Worm (Caenorhabditis elegans): ENCODE results near the gene C04G6.13.

C04G6.13 gene

ce11 chrII:5055129-5055666 is 38.8 kb upstream of the C04G6.13 start, which contains the start of the genes ify-1 and rpl-22 (continued):
- TF ChIP-seq mab-9 (GFP tag; IDR thresholded peaks at IDR 0.05) (peak; percentile 53; the same call in 1 of the 2 replicates), lin-15B (tag; optimal IDR thresholded peaks at IDR 0.05) (peak; percentile 97), snu-23 (GFP tag; optimal IDR thresholded peaks at IDR 0.05) (peak; percentile 98), blmp-1 (tag; optimal IDR thresholded peaks at IDR 0.05) (peak; percentile 87), hpl-2 (GFP tag; optimal IDR thresholded peaks at IDR 0.05) (peak; percentile 75), sox-4 (tag; optimal IDR thresholded peaks at IDR 0.05) (peak; percentile 48), unc-98 (GFP tag; IDR thresholded peaks at IDR 0.05) (no peak), elt-2 (tag; optimal IDR thresholded peaks at IDR 0.05) (peak; percentile 99), ceh-88 (GFP tag; IDR thresholded peaks at IDR 0.05) (peak; percentile 82), nhr-90 (tag; optimal IDR thresholded peaks at IDR 0.05; ENCODE audit: poor library complexity) (peak; percentile 92), ceh-82 (tag; optimal IDR thresholded peaks at IDR 0.05) (peak; percentile 89 to 97 (median 94)), unc-62 (GFP tag; optimal IDR thresholded peaks at IDR 0.05) (no peak), nhr-12 (tag; optimal IDR thresholded peaks at IDR 0.05) (no peak), nhr-20 (tag; optimal IDR thresholded peaks at IDR 0.05) (peak; percentile 97), fkh-10 (GFP tag; optimal IDR thresholded peaks at IDR 0.05) (peak; percentile 87), aly-2 (tag; optimal IDR thresholded peaks at IDR 0.05) (peak; percentile 69), nhr-85 (tag) (peak; percentile 96), nhr-76 (tag; optimal IDR thresholded peaks at IDR 0.05) (no peak), lin-35 (GFP tag; optimal IDR thresholded peaks at IDR 0.05) (peak; percentile 95 to 98), efl-1 (optimal IDR thresholded peaks at IDR 0.05) (peak; percentile 95 to 96), efl-1 (GFP tag; optimal IDR thresholded peaks at IDR 0.05 in 1 of 2) (peak; percentile 93 to 99), tlp-1 (tag; optimal IDR thresholded peaks at IDR 0.05) (no peak), nhr-19 (GFP tag; conservative IDR thresholded peaks at IDR 0.05) (peak; percentile 93), nhr-71 (tag; optimal IDR thresholded peaks at IDR 0.05) (peak; percentile 96), egl-27 (tag; optimal IDR thresholded peaks at IDR 0.05) (peak in 1 of 2 experiments; percentile 36), fkh-4 (tag; optimal IDR thresholded peaks at IDR 0.05; ENCODE audit: borderline replicate concordance) (peak; percentile 54), ceh-90 (tag; optimal IDR thresholded peaks at IDR 0.05) (no peak), unc-30 (tag; optimal IDR thresholded peaks at IDR 0.05) (no peak), nhr-237 (tag; optimal IDR thresholded peaks at IDR 0.05) (peak; percentile 77), snpc-4 (tag; optimal IDR thresholded peaks at IDR 0.05) (peak; percentile 93), rnt-1 (tag; optimal IDR thresholded peaks at IDR 0.05) (peak; percentile 96), ztf-11 (tag; optimal IDR thresholded peaks at IDR 0.05) (peak in 1 of 2 experiments; percentile 78), lin-14 (GFP tag; optimal IDR thresholded peaks at IDR 0.05) (peak; percentile 92), isw-1 (GFP tag; IDR thresholded peaks at IDR 0.05) (peak; percentile 93), C16A3.4 (tag; optimal IDR thresholded peaks at IDR 0.05) (peak; percentile 98), ceh-8 (GFP tag; optimal IDR thresholded peaks at IDR 0.05) (peak; percentile 83), dpl-1 (GFP tag; optimal IDR thresholded peaks at IDR 0.05) (peak; percentile 93 to 94 (median 94)), swsn-7 (tag; optimal IDR thresholded peaks at IDR 0.05) (peak; percentile 93), tbx-2 (tag; optimal IDR thresholded peaks at IDR 0.05) (peak; percentile 92), skn-1 (tag; optimal IDR thresholded peaks at IDR 0.05) (peak; percentile 95), pax-3 (tag; optimal IDR thresholded peaks at IDR 0.05) (peak; percentile 81), F16B12.6 (tag; optimal IDR thresholded peaks at IDR 0.05) (peak; percentile 75), mep-1 (tag; optimal IDR thresholded peaks at IDR 0.05) (peak; percentile 95), unc-130 (tag; optimal IDR thresholded peaks at IDR 0.05) (peak; percentile 99), hlh-4 (tag; optimal IDR thresholded peaks at IDR 0.05) (no peak), vab-15 (tag; optimal IDR thresholded peaks at IDR 0.05) (peak; percentile 90), grh-1 (GFP tag; IDR thresholded peaks at IDR 0.05) (peak; percentile 92), alr-1 (tag; optimal IDR thresholded peaks at IDR 0.05; ENCODE audit: borderline replicate concordance) (no peak)
